Worm (Caenorhabditis elegans) whole organism, L4 larva: ENCODE measurements around the gene spp-30.
A peak's percentile ranks its signal among the peaks of the same experiment; 100 is the strongest.

Experiments
- D1046.2 ChIP-seq: fragments of 200-800 bp; sonication (Bioruptor generic); IDR thresholded peaks from 2 replicates; pipeline ENCODE4 v1.3.6; 2022; ENCODE audit warnings: missing genetic modification characterization, missing compliant biosample characterization
- F37D6.2 ChIP-seq: sonication (generic microtip); optimal IDR thresholded peaks from 2 replicates; lab custom pipeline; 2016; ENCODE audit warnings: mild to moderate bottlenecking, missing genetic modification characterization, missing compliant biosample characterization
- F44E2.7 ChIP-seq: fragments of 200-800 bp; sonication (Bioruptor generic); IDR thresholded peaks from 2 replicates; pipeline ENCODE4 v2.1.2; 2022; ENCODE audit warnings: missing genetic modification characterization, missing compliant biosample characterization
- T20F7.1 ChIP-seq: fragments of 200-800 bp; sonication (Bioruptor generic); optimal IDR thresholded peaks from 2 replicates; lab custom pipeline; 2018; ENCODE audit warnings: mild to moderate bottlenecking, missing genetic modification characterization, missing compliant biosample characterization
- Y105C5A.15 ChIP-seq: fragments of 200-800 bp; sonication (Bioruptor generic); IDR thresholded peaks from 2 replicates; pipeline ENCODE4 v1.3.6; 2022; ENCODE audit warnings: missing genetic modification characterization, missing compliant biosample characterization
- aha-1 ChIP-seq: fragments of 150-350 bp; peaks from one replicate; lab custom pipeline; 2014; ENCODE audit warnings: missing biosample characterization, missing genetic modification characterization
- attf-4 ChIP-seq: sonication (generic microtip); optimal IDR thresholded peaks from 3 replicates; lab custom pipeline; 2017; ENCODE audit warnings: missing biosample characterization, missing genetic modification characterization
- ceh-20 ChIP-seq: fragments of 200-800 bp; sonication (Bioruptor generic); IDR thresholded peaks from 2 replicates; pipeline ENCODE4 v1.3.6; 2022; ENCODE audit warnings: missing genetic modification reagents, missing genetic modification characterization, missing compliant biosample characterization
- ceh-32 ChIP-seq: sonication (generic microtip); optimal IDR thresholded peaks from 2 replicates; lab custom pipeline; 2016; ENCODE audit warnings: mild to moderate bottlenecking, missing genetic modification characterization, missing compliant biosample characterization; ENCODE audit not compliant: poor library complexity
- ceh-44 ChIP-seq: fragments of 200-800 bp; sonication (Bioruptor generic); IDR thresholded peaks from 2 replicates; pipeline ENCODE4 v1.3.6; 2022; ENCODE audit warnings: missing genetic modification reagents, missing genetic modification characterization, missing compliant biosample characterization
- ceh-82 ChIP-seq: sonication (generic microtip); optimal IDR thresholded peaks from 2 replicates; lab custom pipeline; 2017; ENCODE audit warnings: missing biosample characterization, missing genetic modification characterization
- ces-1 ChIP-seq: fragments of 150-350 bp; sonication (generic microtip); optimal IDR thresholded peaks from 4 replicates; lab custom pipeline; 2014; ENCODE audit warnings: missing biosample characterization, missing genetic modification reagents, missing genetic modification characterization
- ctbp-1 ChIP-seq: fragments of 200-800 bp; sonication (Bioruptor generic); IDR thresholded peaks from 2 replicates; pipeline ENCODE4 v1.3.6; 2022; ENCODE audit warnings: missing genetic modification reagents, missing genetic modification characterization, missing compliant biosample characterization
- daf-12 ChIP-seq: fragments of 150-350 bp; optimal IDR thresholded peaks from 2 replicates; lab custom pipeline; 2014; ENCODE audit warnings: missing biosample characterization, missing genetic modification reagents, missing genetic modification characterization
- daf-16 ChIP-seq, 3 experiments: sonication (generic microtip); optimal IDR thresholded peaks; 2 replicates each; lab custom pipeline; 2016 to 2017; ENCODE audit warnings: missing genetic modification characterization in 3 of 3, missing genetic modification reagents in 3 of 3, mild to moderate bottlenecking in 2 of 3, missing compliant biosample characterization in 2 of 3, missing biosample characterization in 1 of 3, moderate library complexity in 1 of 3
- daf-19 ChIP-seq: fragments of 200-800 bp; sonication (Bioruptor generic); conservative IDR thresholded peaks from 2 replicates; pipeline ENCODE4 v1.3.6; 2022; ENCODE audit warnings: missing genetic modification characterization, missing compliant biosample characterization
- dmd-8 ChIP-seq: fragments of 200-800 bp; sonication (Bioruptor generic); IDR thresholded peaks from 2 replicates; pipeline ENCODE4 v1.3.6; 2022; ENCODE audit warnings: missing genetic modification characterization, missing compliant biosample characterization
- dpl-1 ChIP-seq: fragments of 150-350 bp; optimal IDR thresholded peaks from 2 replicates; lab custom pipeline; 2014; ENCODE audit warnings: missing biosample characterization, missing genetic modification reagents, missing genetic modification characterization
- duxl-1 ChIP-seq: sonication (generic microtip); optimal IDR thresholded peaks from 2 replicates; lab custom pipeline; 2016; ENCODE audit warnings: mild to moderate bottlenecking, missing genetic modification characterization, moderate library complexity, missing compliant biosample characterization; ENCODE audit not compliant: poor library complexity
- egl-27 ChIP-seq: sonication (generic microtip); optimal IDR thresholded peaks from 3 replicates; lab custom pipeline; 2017; ENCODE audit warnings: missing biosample characterization, missing genetic modification reagents, missing genetic modification characterization
- egl-43 ChIP-seq: fragments of 200-800 bp; sonication (Bioruptor generic); IDR thresholded peaks from 2 replicates; pipeline ENCODE4 v1.3.6; 2022; ENCODE audit warnings: missing genetic modification reagents, missing genetic modification characterization, missing compliant biosample characterization
- fkh-10 ChIP-seq: fragments of 150-350 bp; optimal IDR thresholded peaks from 2 replicates; lab custom pipeline; 2014; ENCODE audit warnings: missing biosample characterization, missing genetic modification reagents, missing genetic modification characterization
- fos-1 ChIP-seq: fragments of 150-350 bp; optimal IDR thresholded peaks from 2 replicates; lab custom pipeline; 2014; ENCODE audit warnings: missing biosample characterization, missing genetic modification characterization
- hlh-11 ChIP-seq: fragments of 200-800 bp; sonication (Bioruptor generic); optimal IDR thresholded peaks from 2 replicates; lab custom pipeline; 2018; ENCODE audit warnings: mild to moderate bottlenecking, missing genetic modification characterization, missing compliant biosample characterization
- hlh-30 ChIP-seq: sonication (generic microtip); optimal IDR thresholded peaks from 2 replicates; lab custom pipeline; 2017; ENCODE audit warnings: antibody characterized with exemption, mild to moderate bottlenecking, missing genetic modification characterization, missing compliant biosample characterization; ENCODE audit not compliant: insufficient read depth
- lim-7 ChIP-seq: fragments of 200-800 bp; sonication (Bioruptor generic); IDR thresholded peaks from 2 replicates; pipeline ENCODE4 v1.3.6; 2022; ENCODE audit warnings: missing genetic modification characterization, missing compliant biosample characterization
- lin-13 ChIP-seq: fragments of 150-350 bp; optimal IDR thresholded peaks from 2 replicates; lab custom pipeline; 2014; ENCODE audit warnings: missing biosample characterization, missing genetic modification reagents, missing genetic modification characterization
- lin-15B ChIP-seq: fragments of 150-350 bp; sonication (generic microtip); optimal IDR thresholded peaks from 3 replicates; lab custom pipeline; 2014; ENCODE audit warnings: missing biosample characterization, missing genetic modification characterization
- lin-38 ChIP-seq: fragments of 200-800 bp; sonication (Bioruptor generic); IDR thresholded peaks from 2 replicates; pipeline ENCODE4 v1.3.6; 2022; ENCODE audit warnings: missing genetic modification reagents, missing genetic modification characterization, missing compliant biosample characterization
- lsy-2 ChIP-seq, 2 experiments: fragments of 150-350 bp in 1 of 2; sonication (generic microtip) in 1 of 2; optimal IDR thresholded peaks; 2 replicates each; lab custom pipeline; 2014 to 2017; ENCODE audit warnings: missing biosample characterization in 2 of 2, missing genetic modification characterization in 2 of 2
- madf-5 ChIP-seq, 2 experiments: fragments of 200-800 bp; sonication (Bioruptor generic); IDR thresholded peaks; 2 replicates each; pipeline ENCODE4 v1.3.6; 2022; ENCODE audit warnings: missing compliant biosample characterization in 2 of 2, missing genetic modification characterization in 2 of 2
- mdl-1 ChIP-seq, 2 experiments: fragments of 150-350 bp in 1 of 2; sonication (generic microtip) in 1 of 2; optimal IDR thresholded peaks; 2 replicates each; lab custom pipeline; 2014 to 2017; ENCODE audit warnings: missing biosample characterization in 2 of 2, missing genetic modification characterization in 2 of 2
- mdt-29 ChIP-seq: fragments of 200-800 bp; sonication (Bioruptor generic); IDR thresholded peaks from 2 replicates; pipeline ENCODE4 v1.3.6; 2022; ENCODE audit warnings: missing genetic modification reagents, missing genetic modification characterization, missing compliant biosample characterization
- mep-1 ChIP-seq: fragments of 150-350 bp; sonication (generic microtip); optimal IDR thresholded peaks from 3 replicates; lab custom pipeline; 2014; ENCODE audit warnings: missing biosample characterization, missing genetic modification characterization
- mxl-3 ChIP-seq: fragments of 200-800 bp; sonication (Bioruptor generic); optimal IDR thresholded peaks from 2 replicates; lab custom pipeline; 2018; ENCODE audit warnings: mild to moderate bottlenecking, missing genetic modification characterization, missing compliant biosample characterization
- nhr-11 ChIP-seq: fragments of 150-350 bp; optimal IDR thresholded peaks from 2 replicates; lab custom pipeline; 2014; ENCODE audit warnings: missing biosample characterization, missing genetic modification characterization
- nhr-111 ChIP-seq: fragments of 200-800 bp; sonication (Bioruptor generic); optimal IDR thresholded peaks from 2 replicates; lab custom pipeline; 2018; ENCODE audit warnings: mild to moderate bottlenecking, missing genetic modification characterization, missing compliant biosample characterization
- nhr-25 ChIP-seq: sonication (generic microtip); optimal IDR thresholded peaks from 2 replicates; lab custom pipeline; 2017; ENCODE audit warnings: missing genetic modification characterization, mild to moderate bottlenecking, missing compliant biosample characterization, antibody characterized with exemption, moderate library complexity, borderline replicate concordance; ENCODE audit not compliant: insufficient read depth
- nhr-28 ChIP-seq: fragments of 150-350 bp; optimal IDR thresholded peaks from 2 replicates; lab custom pipeline; 2014; ENCODE audit warnings: missing biosample characterization, missing genetic modification characterization
- nhr-48 ChIP-seq: sonication (generic microtip); optimal IDR thresholded peaks from 2 replicates; lab custom pipeline; 2016; ENCODE audit warnings: mild to moderate bottlenecking, missing genetic modification characterization, missing compliant biosample characterization
- nhr-6 ChIP-seq: fragments of 150-350 bp; optimal IDR thresholded peaks from 2 replicates; lab custom pipeline; 2014; ENCODE audit warnings: missing biosample characterization, missing genetic modification characterization
- pha-4 ChIP-seq, 2 experiments: fragments of 150-350 bp in 1 of 2; fragments of 200-800 bp in 1 of 2; sonication (Bioruptor generic) in 1 of 2; IDR thresholded peaks in 1 of 2; optimal IDR thresholded peaks in 1 of 2; 2 replicates each; pipeline versions ENCODE4 v1.3.6 to Lab custom; 2014 to 2022; ENCODE audit warnings: missing genetic modification characterization in 2 of 2, missing genetic modification reagents in 2 of 2, missing biosample characterization in 1 of 2, missing compliant biosample characterization in 1 of 2
- php-3 ChIP-seq: fragments of 200-800 bp; sonication (Bioruptor generic); IDR thresholded peaks from 2 replicates; pipeline ENCODE4 v1.3.6; 2022; ENCODE audit warnings: missing genetic modification reagents, missing genetic modification characterization, missing compliant biosample characterization
- pqm-1 ChIP-seq: sonication (generic microtip); optimal IDR thresholded peaks from 2 replicates; lab custom pipeline; 2017; ENCODE audit warnings: missing biosample characterization, missing genetic modification characterization
- skn-1 ChIP-seq: fragments of 150-350 bp; optimal IDR thresholded peaks from 2 replicates; lab custom pipeline; 2014; ENCODE audit warnings: missing biosample characterization, missing genetic modification characterization
- spr-1 ChIP-seq: sonication (generic microtip); optimal IDR thresholded peaks from 2 replicates; lab custom pipeline; 2016; ENCODE audit warnings: mild to moderate bottlenecking, missing genetic modification characterization, missing compliant biosample characterization
- zag-1 ChIP-seq: fragments of 150-350 bp; optimal IDR thresholded peaks from 2 replicates; lab custom pipeline; 2014; ENCODE audit warnings: missing biosample characterization, missing genetic modification characterization
- zfp-2 ChIP-seq: sonication (generic microtip); optimal IDR thresholded peaks from 2 replicates; lab custom pipeline; 2016; ENCODE audit warnings: mild to moderate bottlenecking, missing genetic modification characterization, missing compliant biosample characterization
- zfp-3 ChIP-seq: fragments of 200-800 bp; sonication (Bioruptor generic); conservative IDR thresholded peaks from 2 replicates; pipeline ENCODE4 v1.3.6; 2022; ENCODE audit warnings: missing genetic modification reagents, missing genetic modification characterization, missing compliant biosample characterization
- zip-2 ChIP-seq: fragments of 150-350 bp; optimal IDR thresholded peaks from 2 replicates; lab custom pipeline; 2014; ENCODE audit warnings: missing biosample characterization, missing genetic modification characterization
- ztf-11 ChIP-seq: fragments of 150-350 bp; optimal IDR thresholded peaks from 2 replicates; lab custom pipeline; 2014; ENCODE audit warnings: missing biosample characterization, missing genetic modification characterization

The spp-30 gene

ce11 chrX:11656519-11657006 lies 28.1 kb upstream of the spp-30 start, which contains the start of gene T04F8.2 (continued):
- TF ChIP-seq nhr-11 (tag; lab: Kevin White, UChicago) = peak; percentile 60
- TF ChIP-seq pha-4 (GFP tag; IDR thresholded peaks at IDR 0.05; lab: Robert Waterston, UW) = no peak
- TF ChIP-seq pha-4 (tag; optimal IDR thresholded peaks at IDR 0.05; lab: Kevin White, UChicago) = peak; percentile 78
- TF ChIP-seq fos-1 (tag; lab: Kevin White, UChicago) = no peak
- TF ChIP-seq pqm-1 (tag; lab: Kevin White, UChicago) = peak; percentile 27
- TF ChIP-seq nhr-48 = peak; percentile 16
- TF ChIP-seq ces-1 (GFP tag; lab: Kevin White, UChicago) = no peak
- TF ChIP-seq spr-1 (tag; lab: Kevin White, UChicago) = no peak
- TF ChIP-seq nhr-28 (tag; lab: Kevin White, UChicago) = peak; percentile 98
- no peak for TF ChIP-seq Y105C5A.15 (GFP tag; lab: Robert Waterston, UW)
- TF ChIP-seq egl-27 (tag; lab: Kevin White, UChicago) = no peak
- no peak for TF ChIP-seq fkh-10 (GFP tag; lab: Kevin White, UChicago)
- peak; percentile 56 for TF ChIP-seq nhr-6 (tag; lab: Kevin White, UChicago)
- TF ChIP-seq madf-5 (GFP tag; IDR thresholded peaks at IDR 0.05; lab: Robert Waterston, UW) = no peak
- TF ChIP-seq ctbp-1 = no peak
- TF ChIP-seq ceh-20 (GFP tag; lab: Robert Waterston, UW) = peak; percentile 49; the same call in 1 of the 2 replicates
- peak; percentile 57 for TF ChIP-seq nhr-25 (tag; lab: Kevin White, UChicago)
- TF ChIP-seq lin-38 (GFP tag; lab: Robert Waterston, UW) = peak; percentile 95
- TF ChIP-seq zfp-2 (tag; lab: Kevin White, UChicago) = no peak
- TF ChIP-seq egl-43 = no peak
- no peak for TF ChIP-seq duxl-1 (tag; lab: Kevin White, UChicago)
- TF ChIP-seq nhr-111 = no peak
- no peak for TF ChIP-seq daf-19 (GFP tag; lab: Robert Waterston, UW)
- no peak for TF ChIP-seq aha-1
- no peak for TF ChIP-seq zag-1
- TF ChIP-seq lsy-2 (tag; optimal IDR thresholded peaks at IDR 0.05; lab: Kevin White, UChicago) = peak in 1 of 2 experiments; percentile 77
- no peak for TF ChIP-seq zip-2 (tag; lab: Kevin White, UChicago)
- TF ChIP-seq mdt-29 (GFP tag; lab: Robert Waterston, UW) = no peak
- peak; percentile 42 for TF ChIP-seq dpl-1 (GFP tag; lab: Kevin White, UChicago)
- TF ChIP-seq mxl-3 = peak; percentile 3
- no peak for TF ChIP-seq php-3 (GFP tag; lab: Robert Waterston, UW)
- TF ChIP-seq T20F7.1 = peak; percentile 48
- TF ChIP-seq ceh-44 = no peak
- no peak for TF ChIP-seq lim-7 (GFP tag; lab: Robert Waterston, UW)
- peak; percentile 79 for TF ChIP-seq hlh-30 (tag; lab: Kevin White, UChicago)
- no peak for TF ChIP-seq zfp-3 (GFP tag; lab: Robert Waterston, UW)
- TF ChIP-seq D1046.2 (GFP tag; lab: Robert Waterston, UW) = no peak
- no peak for TF ChIP-seq daf-12 (tag; lab: Kevin White, UChicago)
- no peak for TF ChIP-seq F44E2.7 (GFP tag; lab: Robert Waterston, UW)
- no peak for TF ChIP-seq F37D6.2
- TF ChIP-seq daf-16 (GFP tag; optimal IDR thresholded peaks at IDR 0.05; lab: Kevin White, UChicago) = no peak
- TF ChIP-seq daf-16 (tag; optimal IDR thresholded peaks at IDR 0.05; lab: Kevin White, UChicago) = no peak
- TF ChIP-seq lin-13 = peak; percentile 25
- no peak for TF ChIP-seq ceh-32 (tag; lab: Kevin White, UChicago)
- no peak for TF ChIP-seq skn-1 (tag; lab: Kevin White, UChicago)
- TF ChIP-seq mep-1 = peak; percentile 82
- TF ChIP-seq mdl-1 (tag; optimal IDR thresholded peaks at IDR 0.05; lab: Kevin White, UChicago) = peak; percentile 22 to 34
- peak; percentile 65 for TF ChIP-seq hlh-11
- TF ChIP-seq attf-4 (tag; lab: Kevin White, UChicago) = no peak
- TF ChIP-seq ceh-82 (tag; lab: Kevin White, UChicago) = no peak
- no peak for TF ChIP-seq ztf-11 (tag; lab: Kevin White, UChicago)
- TF ChIP-seq dmd-8 (GFP tag; lab: Robert Waterston, UW) = no peak
- TF ChIP-seq lin-15B (tag; lab: Kevin White, UChicago) = no peak
